Worm (Caenorhabditis elegans): Measurements from ENCODE around the gene puf-7.

The puf-7 gene

DNA sequence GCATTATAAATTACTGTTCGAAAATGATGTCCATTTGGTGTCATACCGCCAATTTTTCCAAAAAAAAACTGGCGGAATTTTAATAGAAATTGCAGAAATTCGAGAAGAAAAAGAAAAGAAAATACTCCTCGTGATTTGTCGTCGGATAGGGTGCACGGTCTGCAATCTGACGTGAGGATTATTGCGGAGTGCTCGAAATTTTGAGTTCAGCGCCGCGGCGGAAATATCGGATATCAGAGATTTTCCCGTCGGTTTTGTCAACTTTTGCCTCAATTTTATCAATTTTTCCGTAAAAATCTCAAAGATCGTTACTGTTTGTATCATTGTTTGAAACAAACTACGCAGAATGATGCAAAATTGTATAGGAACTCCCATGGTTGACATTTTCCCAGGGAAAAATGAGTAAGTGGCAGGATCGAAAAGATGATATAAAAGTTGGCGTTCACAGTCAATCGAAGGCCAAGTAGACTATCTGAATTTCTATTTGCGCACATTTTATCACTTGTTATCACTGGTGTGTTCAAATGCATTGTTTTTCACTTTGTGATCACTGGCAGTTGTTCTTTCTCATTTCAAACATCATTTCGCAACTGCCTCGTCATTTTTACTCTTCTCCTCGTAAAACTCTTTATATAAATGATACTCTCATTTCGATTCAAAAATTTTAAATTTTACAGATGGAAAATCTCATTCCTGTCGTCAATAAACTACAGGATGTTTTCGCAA, 51.5 kb downstream of the puf-7 start, which contains the start of the genes fem-1 and drp-1 (continued):
- peak; percentile 55 for TF ChIP-seq F23B12.7 (tag; optimal IDR thresholded peaks at IDR 0.05; ENCODE audit: insufficient read depth)

All from whole organism, young adult.